Worm (Caenorhabditis elegans) whole organism, L4 larva: ENCODE data around the gene srw-16.
A peak's percentile ranks its signal among the peaks of the same experiment; 100 is the strongest.

Source experiments
- F26F4.8 ChIP-seq: fragments of 200-800 bp; sonication (Bioruptor generic); conservative IDR thresholded peaks from 2 replicates; pipeline ENCODE4 v1.3.6; 2022; ENCODE audit warnings: missing genetic modification characterization, missing compliant biosample characterization
- F37D6.2 ChIP-seq: sonication (generic microtip); optimal IDR thresholded peaks from 2 replicates; lab custom pipeline; 2016; ENCODE audit warnings: mild to moderate bottlenecking, missing genetic modification characterization, missing compliant biosample characterization
- F44E2.7 ChIP-seq: fragments of 200-800 bp; sonication (Bioruptor generic); IDR thresholded peaks from 2 replicates; pipeline ENCODE4 v2.1.2; 2022; ENCODE audit warnings: missing genetic modification characterization, missing compliant biosample characterization
- R02D3.7 ChIP-seq: fragments of 150-350 bp; sonication (generic microtip); optimal IDR thresholded peaks from 3 replicates; lab custom pipeline; 2014; ENCODE audit warnings: missing biosample characterization, missing genetic modification characterization
- T20F7.1 ChIP-seq: fragments of 200-800 bp; sonication (Bioruptor generic); optimal IDR thresholded peaks from 2 replicates; lab custom pipeline; 2018; ENCODE audit warnings: mild to moderate bottlenecking, missing genetic modification characterization, missing compliant biosample characterization
- Y48G9A.11 ChIP-seq: fragments of 200-800 bp; sonication (Bioruptor generic); IDR thresholded peaks from 2 replicates; pipeline ENCODE4 v1.3.6; 2022; ENCODE audit warnings: missing genetic modification reagents, missing genetic modification characterization, missing compliant biosample characterization
- Y75B8A.6 ChIP-seq: fragments of 200-800 bp; sonication (Bioruptor generic); IDR thresholded peaks from 2 replicates; pipeline ENCODE4 v1.3.6; 2022; ENCODE audit warnings: missing genetic modification reagents, missing genetic modification characterization, missing compliant biosample characterization
- aha-1 ChIP-seq: fragments of 150-350 bp; peaks from one replicate; lab custom pipeline; 2014; ENCODE audit warnings: missing biosample characterization, missing genetic modification characterization
- aly-2 ChIP-seq: sonication (generic microtip); optimal IDR thresholded peaks from 2 replicates; lab custom pipeline; 2018; ENCODE audit warnings: missing biosample characterization, missing genetic modification characterization
- ces-1 ChIP-seq: fragments of 150-350 bp; sonication (generic microtip); optimal IDR thresholded peaks from 4 replicates; lab custom pipeline; 2014; ENCODE audit warnings: missing biosample characterization, missing genetic modification reagents, missing genetic modification characterization
- daf-16 ChIP-seq, 3 experiments: sonication (generic microtip); optimal IDR thresholded peaks; 2 replicates each; lab custom pipeline; 2016 to 2017; ENCODE audit warnings: missing genetic modification characterization in 3 of 3, missing genetic modification reagents in 3 of 3, mild to moderate bottlenecking in 2 of 3, missing compliant biosample characterization in 2 of 3, missing biosample characterization in 1 of 3, moderate library complexity in 1 of 3
- daf-19 ChIP-seq: fragments of 200-800 bp; sonication (Bioruptor generic); conservative IDR thresholded peaks from 2 replicates; pipeline ENCODE4 v1.3.6; 2022; ENCODE audit warnings: missing genetic modification characterization, missing compliant biosample characterization
- dve-1 ChIP-seq: sonication (generic microtip); optimal IDR thresholded peaks from 2 replicates; lab custom pipeline; 2017; ENCODE audit warnings: antibody characterized with exemption, mild to moderate bottlenecking, missing genetic modification characterization, missing compliant biosample characterization; ENCODE audit not compliant: insufficient read depth
- egl-43 ChIP-seq: fragments of 200-800 bp; sonication (Bioruptor generic); IDR thresholded peaks from 2 replicates; pipeline ENCODE4 v1.3.6; 2022; ENCODE audit warnings: missing genetic modification reagents, missing genetic modification characterization, missing compliant biosample characterization
- fos-1 ChIP-seq: fragments of 150-350 bp; optimal IDR thresholded peaks from 2 replicates; lab custom pipeline; 2014; ENCODE audit warnings: missing biosample characterization, missing genetic modification characterization
- gei-8 ChIP-seq: fragments of 200-800 bp; sonication (Bioruptor generic); optimal IDR thresholded peaks from 2 replicates; lab custom pipeline; 2018; ENCODE audit warnings: mild to moderate bottlenecking, missing genetic modification characterization, missing compliant biosample characterization
- hlh-30 ChIP-seq: sonication (generic microtip); optimal IDR thresholded peaks from 2 replicates; lab custom pipeline; 2017; ENCODE audit warnings: antibody characterized with exemption, mild to moderate bottlenecking, missing genetic modification characterization, missing compliant biosample characterization; ENCODE audit not compliant: insufficient read depth
- hmg-1.1 ChIP-seq: fragments of 200-800 bp; sonication (Bioruptor generic); IDR thresholded peaks from 2 replicates; pipeline ENCODE4 v1.3.6; 2022; ENCODE audit warnings: missing genetic modification reagents, missing genetic modification characterization, missing compliant biosample characterization
- lim-7 ChIP-seq: fragments of 200-800 bp; sonication (Bioruptor generic); IDR thresholded peaks from 2 replicates; pipeline ENCODE4 v1.3.6; 2022; ENCODE audit warnings: missing genetic modification characterization, missing compliant biosample characterization
- lin-15B ChIP-seq: fragments of 150-350 bp; sonication (generic microtip); optimal IDR thresholded peaks from 3 replicates; lab custom pipeline; 2014; ENCODE audit warnings: missing biosample characterization, missing genetic modification characterization
- lin-39 ChIP-seq: fragments of 150-350 bp; optimal IDR thresholded peaks from 2 replicates; lab custom pipeline; 2014; ENCODE audit warnings: missing biosample characterization, missing genetic modification reagents, missing genetic modification characterization
- lir-3 ChIP-seq: sonication (generic microtip); optimal IDR thresholded peaks from 2 replicates; lab custom pipeline; 2016; ENCODE audit warnings: mild to moderate bottlenecking, missing genetic modification characterization, missing compliant biosample characterization
- mdl-1 ChIP-seq, 2 experiments: fragments of 150-350 bp in 1 of 2; sonication (generic microtip) in 1 of 2; optimal IDR thresholded peaks; 2 replicates each; lab custom pipeline; 2014 to 2017; ENCODE audit warnings: missing biosample characterization in 2 of 2, missing genetic modification characterization in 2 of 2
- mdt-29 ChIP-seq: fragments of 200-800 bp; sonication (Bioruptor generic); IDR thresholded peaks from 2 replicates; pipeline ENCODE4 v1.3.6; 2022; ENCODE audit warnings: missing genetic modification reagents, missing genetic modification characterization, missing compliant biosample characterization
- mxl-2 ChIP-seq: fragments of 200-800 bp; sonication (Bioruptor generic); conservative IDR thresholded peaks from 2 replicates; pipeline ENCODE4 v1.3.6; 2022; ENCODE audit warnings: missing genetic modification reagents, missing genetic modification characterization, missing compliant biosample characterization
- nhr-102 ChIP-seq: sonication (generic microtip); optimal IDR thresholded peaks from 2 replicates; lab custom pipeline; 2016; ENCODE audit warnings: mild to moderate bottlenecking, missing genetic modification characterization, moderate library complexity, missing compliant biosample characterization
- nhr-11 ChIP-seq: fragments of 150-350 bp; optimal IDR thresholded peaks from 2 replicates; lab custom pipeline; 2014; ENCODE audit warnings: missing biosample characterization, missing genetic modification characterization
- nhr-76 ChIP-seq: fragments of 150-350 bp; optimal IDR thresholded peaks from 2 replicates; lab custom pipeline; 2014; ENCODE audit warnings: missing biosample characterization, missing genetic modification characterization
- php-3 ChIP-seq: fragments of 200-800 bp; sonication (Bioruptor generic); IDR thresholded peaks from 2 replicates; pipeline ENCODE4 v1.3.6; 2022; ENCODE audit warnings: missing genetic modification reagents, missing genetic modification characterization, missing compliant biosample characterization
- rbr-2 ChIP-seq: sonication (generic microtip); optimal IDR thresholded peaks from 2 replicates; lab custom pipeline; 2016; ENCODE audit warnings: missing genotype, missing genetic modification characterization, missing compliant biosample characterization
- saeg-2 ChIP-seq: fragments of 200-800 bp; sonication (Bioruptor generic); IDR thresholded peaks from 2 replicates; pipeline ENCODE4 v1.3.6; 2022; ENCODE audit warnings: missing genetic modification reagents, missing genetic modification characterization, missing compliant biosample characterization
- set-16 ChIP-seq: fragments of 200-800 bp; sonication (Bioruptor generic); IDR thresholded peaks from 2 replicates; pipeline ENCODE4 v1.3.6; 2022; ENCODE audit warnings: missing genetic modification reagents, missing genetic modification characterization, missing compliant biosample characterization
- unc-39 ChIP-seq: sonication (generic microtip); optimal IDR thresholded peaks from 2 replicates; lab custom pipeline; 2017; ENCODE audit warnings: missing biosample characterization, missing genetic modification characterization
- unc-62 ChIP-seq, 3 experiments: fragments of 150-350 bp in 1 of 3; sonication (generic microtip); optimal IDR thresholded peaks in 2 of 3; peaks in 1 of 3; 1 replicate in 1 of 3; 2 replicates in 2 of 3; lab custom pipeline; 2014 to 2017; ENCODE audit warnings: missing biosample characterization in 3 of 3, missing genetic modification characterization in 3 of 3, missing genetic modification reagents in 3 of 3, missing genotype in 1 of 3
- zag-1 ChIP-seq: fragments of 150-350 bp; optimal IDR thresholded peaks from 2 replicates; lab custom pipeline; 2014; ENCODE audit warnings: missing biosample characterization, missing genetic modification characterization
- zfp-2 ChIP-seq: sonication (generic microtip); optimal IDR thresholded peaks from 2 replicates; lab custom pipeline; 2016; ENCODE audit warnings: mild to moderate bottlenecking, missing genetic modification characterization, missing compliant biosample characterization
- zfp-3 ChIP-seq: fragments of 200-800 bp; sonication (Bioruptor generic); conservative IDR thresholded peaks from 2 replicates; pipeline ENCODE4 v1.3.6; 2022; ENCODE audit warnings: missing genetic modification reagents, missing genetic modification characterization, missing compliant biosample characterization

Gene srw-16

DNA sequence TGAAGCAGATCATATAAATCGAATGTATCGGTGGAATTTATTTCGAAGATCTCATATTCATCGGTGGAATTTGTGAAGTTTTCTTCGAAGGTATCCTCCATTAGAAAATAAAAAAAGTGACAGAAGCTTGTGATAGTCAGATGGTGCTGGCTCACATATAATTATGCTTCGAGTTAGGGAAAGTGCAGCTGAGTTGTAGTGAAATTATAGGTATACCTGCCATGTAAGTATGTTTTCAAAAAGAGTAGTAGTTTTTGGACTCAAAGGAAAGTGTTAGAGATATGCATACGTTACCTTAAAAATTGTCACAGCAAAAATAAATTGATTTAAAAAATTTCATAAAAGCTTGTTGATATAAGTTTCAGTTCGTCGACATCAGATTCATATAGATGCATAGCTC is 34.4 kb downstream of the srw-16 start, which contains the start of gene srw-11:
Gene srw-11 (minus strand): TSS at position 101 of the 400 bp plus-strand sequence.
- no peak for TF ChIP-seq aly-2 (tag; lab: Kevin White, UChicago)
- TF ChIP-seq saeg-2 (GFP tag; lab: Robert Waterston, UW) = no peak
- TF ChIP-seq Y75B8A.6 (GFP tag; lab: Robert Waterston, UW) = no peak
- no peak for TF ChIP-seq lin-39 (tag; lab: Kevin White, UChicago)
- no peak for TF ChIP-seq unc-62 (GFP tag; optimal IDR thresholded peaks at IDR 0.05 in 1 of 2; lab: Kevin White, UChicago)
- TF ChIP-seq unc-62 (tag; optimal IDR thresholded peaks at IDR 0.05; lab: Kevin White, UChicago) = no peak
- no peak for TF ChIP-seq unc-39 (tag; lab: Kevin White, UChicago)
- no peak for TF ChIP-seq lir-3 (tag; lab: Kevin White, UChicago)
- TF ChIP-seq nhr-76 (tag; lab: Kevin White, UChicago) = no peak
- TF ChIP-seq ces-1 (GFP tag; lab: Kevin White, UChicago) = no peak
- TF ChIP-seq lin-15B = no peak
- TF ChIP-seq Y48G9A.11 (GFP tag; lab: Robert Waterston, UW) = no peak
- no peak for TF ChIP-seq fos-1 (tag; lab: Kevin White, UChicago)
- no peak for TF ChIP-seq zfp-2 (tag; lab: Kevin White, UChicago)
- no peak for TF ChIP-seq zag-1 (tag; lab: Kevin White, UChicago)
- TF ChIP-seq egl-43 = no peak
- no peak for TF ChIP-seq set-16 (GFP tag; lab: Robert Waterston, UW)
- no peak for TF ChIP-seq rbr-2 (tag; lab: Kevin White, UChicago)

DNA sequence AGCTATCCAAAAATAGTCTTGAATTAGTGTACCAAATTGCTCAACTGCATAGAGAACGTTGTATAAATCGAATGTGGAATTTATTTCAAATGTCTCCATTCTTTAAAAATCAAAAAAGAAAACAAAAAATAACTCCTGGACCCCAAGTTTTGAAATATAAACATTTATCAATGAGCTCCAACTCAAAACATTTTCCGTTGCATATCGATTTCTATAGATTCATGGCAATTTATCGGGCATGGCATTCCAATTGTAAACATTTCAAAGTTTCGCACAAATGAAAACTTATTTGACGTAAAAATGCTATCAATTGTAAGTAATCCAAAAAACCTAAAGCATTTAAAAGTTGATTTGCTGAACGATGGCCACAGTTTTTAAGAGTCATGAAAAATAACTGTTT is 36.1 kb downstream of the srw-16 start, which contains the start of gene srw-12:
Gene srw-12 (minus strand): TSS at position 101 of the 400 bp plus-strand sequence.
- no peak for TF ChIP-seq T20F7.1
- TF ChIP-seq unc-62 (GFP tag; optimal IDR thresholded peaks at IDR 0.05 in 1 of 2; lab: Kevin White, UChicago) = peak in 1 of 2 experiments; percentile 33
- no peak for TF ChIP-seq unc-62 (tag; optimal IDR thresholded peaks at IDR 0.05; lab: Kevin White, UChicago)

ce11 chrV:15235661-15236060 is 39.0 kb downstream of the srw-16 start, which contains the start of gene nhr-164:
TSS of gene nhr-164 (minus strand) at chrV:15235761.
- TF ChIP-seq daf-19 (GFP tag; lab: Robert Waterston, UW) (no peak), F44E2.7 (no peak), mxl-2 (no peak), php-3 (GFP tag; lab: Robert Waterston, UW) (no peak), gei-8 (GFP tag; lab: Kevin White, UChicago) (no peak), hmg-1.1 (GFP tag; lab: Robert Waterston, UW) (no peak), Y48G9A.11 (GFP tag; lab: Robert Waterston, UW) (no peak), mdt-29 (no peak), saeg-2 (GFP tag; lab: Robert Waterston, UW) (no peak), nhr-11 (tag; lab: Kevin White, UChicago) (no peak), hlh-30 (tag; lab: Kevin White, UChicago) (no peak), T20F7.1 (no peak), nhr-102 (tag; lab: Kevin White, UChicago) (no peak), daf-16 (GFP tag; optimal IDR thresholded peaks at IDR 0.05; lab: Kevin White, UChicago) (no peak), daf-16 (tag; optimal IDR thresholded peaks at IDR 0.05; lab: Kevin White, UChicago) (no peak), zfp-3 (GFP tag; lab: Robert Waterston, UW) (no peak), mdl-1 (tag; optimal IDR thresholded peaks at IDR 0.05; lab: Kevin White, UChicago) (no peak), R02D3.7 (tag; lab: Kevin White, UChicago) (no peak), F26F4.8 (no peak), F37D6.2 (no peak), lim-7 (GFP tag; lab: Robert Waterston, UW) (no peak)

DNA sequence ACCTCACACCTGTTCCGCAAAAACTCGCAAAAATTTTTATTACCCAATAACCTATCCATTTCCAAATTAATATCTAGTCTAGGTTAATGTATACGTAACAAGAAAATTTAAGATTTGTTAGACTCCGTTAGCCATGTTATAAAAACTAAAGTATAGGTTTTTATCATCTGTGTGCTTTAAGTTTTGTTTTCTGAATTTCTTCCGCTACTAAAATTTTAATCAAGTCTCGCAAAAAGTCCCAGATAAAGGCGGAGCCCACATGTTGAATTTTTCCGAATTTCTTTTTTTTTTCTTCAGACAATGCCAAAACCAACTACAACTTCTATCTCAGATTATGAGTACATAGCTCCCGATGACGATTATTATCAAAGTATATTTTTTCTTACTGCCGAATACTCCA is 42.5 kb downstream of the srw-16 start, which contains the start of gene srw-13:
Gene srw-13 (plus strand): TSS at position 301 of the 400 bp plus-strand sequence.
- TF ChIP-seq aha-1 (peak; percentile 29), dve-1 (tag; lab: Kevin White, UChicago) (no peak)
